Worm (Caenorhabditis elegans): Measurements from ENCODE around the gene let-2.

Gene let-2

ce11 chrX:16389273-16389672 is at the start of gene let-2:
TSS of gene let-2 (minus strand) at chrX:16389340.
- no peak for TF ChIP-seq zag-1 (tag; optimal IDR thresholded peaks at IDR 0.05)
- peak; percentile 53 for TF ChIP-seq F13H6.1 (tag; optimal IDR thresholded peaks at IDR 0.05)
- TF ChIP-seq mab-5 (tag; optimal IDR thresholded peaks at IDR 0.05): no peak
- TF ChIP-seq fos-1 (tag; optimal IDR thresholded peaks at IDR 0.05): no peak
- peak; percentile 14 for TF ChIP-seq sma-9 (GFP tag; optimal IDR thresholded peaks at IDR 0.05)
- no peak for TF ChIP-seq sma-9 (tag; optimal IDR thresholded peaks at IDR 0.05)

ce11 chrX:16432143-16432542 is 43.0 kb upstream of the let-2 start, which contains the start of gene F38E9.6:
TSS of gene F38E9.6 (plus strand) at chrX:16432443.
- no peak for TF ChIP-seq skn-1 (tag; optimal IDR thresholded peaks at IDR 0.05)
- no peak for TF ChIP-seq nhr-25 (tag; optimal IDR thresholded peaks at IDR 0.05)
- TF ChIP-seq zag-1 (tag; optimal IDR thresholded peaks at IDR 0.05): no peak
- TF ChIP-seq dmd-4 (tag; optimal IDR thresholded peaks at IDR 0.05): no peak
- no peak for TF ChIP-seq nhr-77 (tag; optimal IDR thresholded peaks at IDR 0.05)
- no peak for TF ChIP-seq mdl-1 (tag; optimal IDR thresholded peaks at IDR 0.05)
- no peak for TF ChIP-seq nhr-10 (tag; optimal IDR thresholded peaks at IDR 0.05)
- no peak for TF ChIP-seq ceh-82 (tag; optimal IDR thresholded peaks at IDR 0.05)
- TF ChIP-seq F13H6.1 (tag; optimal IDR thresholded peaks at IDR 0.05): no peak

- no peak for TF ChIP-seq zag-1 (tag; optimal IDR thresholded peaks at IDR 0.05)
- no peak for TF ChIP-seq unc-55 (GFP tag; optimal IDR thresholded peaks at IDR 0.05)
- TF ChIP-seq nhr-237 (tag; optimal IDR thresholded peaks at IDR 0.05): no peak
- TF ChIP-seq egl-27 (tag; optimal IDR thresholded peaks at IDR 0.05): no peak
- no peak for TF ChIP-seq nhr-129 (tag; optimal IDR thresholded peaks at IDR 0.05)
- TF ChIP-seq elt-3 (tag; optimal IDR thresholded peaks at IDR 0.05): no peak
- TF ChIP-seq nhr-25 (tag; optimal IDR thresholded peaks at IDR 0.05): no peak
- no peak for TF ChIP-seq nhr-21 (tag; optimal IDR thresholded peaks at IDR 0.05)
- no peak for TF ChIP-seq R02D3.7 (tag; optimal IDR thresholded peaks at IDR 0.05)
- TF ChIP-seq blmp-1 (tag; optimal IDR thresholded peaks at IDR 0.05; ENCODE audit: insufficient read depth): no peak
- no peak for TF ChIP-seq ztf-1 (GFP tag; conservative IDR thresholded peaks at IDR 0.05)
- TF ChIP-seq nhr-77 (tag; optimal IDR thresholded peaks at IDR 0.05): no peak
- no peak for TF ChIP-seq mab-5 (tag; optimal IDR thresholded peaks at IDR 0.05)
Measured at ce11 chrX:16418396-16418795, 29.3 kb upstream of the let-2 start.

ce11 chrX:16416790-16417330 is 27.7 kb upstream of the let-2 start, which contains the start of gene eat-17:
TSS of gene eat-17 (minus strand) at chrX:16416840.
- no peak for TF ChIP-seq F13H6.1 (tag; optimal IDR thresholded peaks at IDR 0.05)
- no peak for TF ChIP-seq unc-62 (GFP tag; optimal IDR thresholded peaks at IDR 0.05)
- no peak for TF ChIP-seq ztf-1 (GFP tag; conservative IDR thresholded peaks at IDR 0.05)
- TF ChIP-seq unc-55 (GFP tag; optimal IDR thresholded peaks at IDR 0.05): no peak
- no peak for TF ChIP-seq ztf-11 (tag; optimal IDR thresholded peaks at IDR 0.05)
- TF ChIP-seq alr-1 (tag; optimal IDR thresholded peaks at IDR 0.05): no peak
- TF ChIP-seq elt-1 (tag; optimal IDR thresholded peaks at IDR 0.05): no peak
- TF ChIP-seq fos-1 (tag; optimal IDR thresholded peaks at IDR 0.05): no peak
- no peak for TF ChIP-seq elt-3 (tag; optimal IDR thresholded peaks at IDR 0.05)
- TF ChIP-seq lin-39 (tag; optimal IDR thresholded peaks at IDR 0.05): no peak
- no peak for TF ChIP-seq ztf-4 (tag; optimal IDR thresholded peaks at IDR 0.05)
- no peak for TF ChIP-seq lin-11 (tag; optimal IDR thresholded peaks at IDR 0.05)
- no peak for TF ChIP-seq snpc-4 (tag; optimal IDR thresholded peaks at IDR 0.05)
- TF ChIP-seq nhr-77 (tag; optimal IDR thresholded peaks at IDR 0.05): no peak
- no peak for TF ChIP-seq nhr-11 (tag; optimal IDR thresholded peaks at IDR 0.05)
- TF ChIP-seq nhr-129 (tag; optimal IDR thresholded peaks at IDR 0.05): no peak
- TF ChIP-seq ceh-16 (tag; optimal IDR thresholded peaks at IDR 0.05): no peak

DNA sequence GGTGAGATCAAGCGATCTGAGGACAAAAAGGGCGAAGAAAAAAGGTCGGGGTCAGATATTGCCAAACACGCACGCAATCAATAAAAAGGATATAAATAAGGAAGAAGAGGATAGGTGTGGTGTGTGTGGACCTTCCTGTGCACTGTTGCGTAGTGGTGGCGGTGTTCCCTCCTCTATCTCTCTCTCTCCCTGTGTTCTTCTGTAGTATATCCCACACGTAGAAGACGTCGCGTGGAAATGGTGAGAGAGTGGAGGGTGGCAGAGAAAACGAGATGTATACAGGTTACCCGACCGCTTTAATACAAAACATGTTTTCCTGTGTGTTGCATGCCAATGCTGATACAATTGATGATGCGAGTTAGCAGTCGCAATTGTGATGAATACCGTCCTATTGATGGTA is 25.4 kb upstream of the let-2 start:
- TF ChIP-seq unc-55 (GFP tag; optimal IDR thresholded peaks at IDR 0.05) (no peak), peb-1 (tag; optimal IDR thresholded peaks at IDR 0.05) (no peak), nhr-25 (tag; optimal IDR thresholded peaks at IDR 0.05) (peak; percentile 21), sma-3 (GFP tag; optimal IDR thresholded peaks at IDR 0.05) (peak; percentile 46), mdl-1 (tag; optimal IDR thresholded peaks at IDR 0.05) (peak in 1 of 2 experiments; percentile 31), sma-9 (GFP tag; optimal IDR thresholded peaks at IDR 0.05) (peak; percentile 33), sma-9 (tag; optimal IDR thresholded peaks at IDR 0.05) (no peak), alr-1 (tag; optimal IDR thresholded peaks at IDR 0.05) (no peak), nhr-21 (tag; optimal IDR thresholded peaks at IDR 0.05) (peak; percentile 14), sem-4 (tag; optimal IDR thresholded peaks at IDR 0.05) (no peak)
